Worm (Caenorhabditis elegans) whole organism, L2 larva: ENCODE results near the gene B0244.7.

Source experiments
- C34F6.9 ChIP-seq: fragments of 150-350 bp; optimal IDR thresholded peaks from 2 replicates; lab custom pipeline; 2014; ENCODE audit warnings: missing biosample characterization, missing genetic modification characterization
- F13H6.1 ChIP-seq: sonication (generic microtip); optimal IDR thresholded peaks from 2 replicates; lab custom pipeline; 2016; ENCODE audit warnings: missing genetic modification characterization, missing compliant biosample characterization
- R02D3.7 ChIP-seq: fragments of 150-350 bp; optimal IDR thresholded peaks from 2 replicates; lab custom pipeline; 2014; ENCODE audit warnings: missing biosample characterization, missing genetic modification characterization
- Y55F3AM.14 ChIP-seq: fragments of 200-800 bp; sonication (Bioruptor generic); optimal IDR thresholded peaks from 2 replicates; lab custom pipeline; 2018; ENCODE audit warnings: mild to moderate bottlenecking, missing genetic modification characterization, missing compliant biosample characterization
- ZK546.5 ChIP-seq: sonication (generic microtip); optimal IDR thresholded peaks from 2 replicates; lab custom pipeline; 2017; ENCODE audit warnings: missing biosample characterization, missing genetic modification characterization
- alr-1 ChIP-seq: fragments of 150-350 bp; optimal IDR thresholded peaks from 2 replicates; lab custom pipeline; 2014; ENCODE audit warnings: missing biosample characterization, missing genetic modification characterization
- ama-1 ChIP-seq: fragments of 150-350 bp; optimal IDR thresholded peaks from 2 replicates; lab custom pipeline; 2018; ENCODE audit warnings: inconsistent platforms
- blmp-1 ChIP-seq: sonication (generic microtip); optimal IDR thresholded peaks from 2 replicates; lab custom pipeline; 2017; ENCODE audit warnings: missing genetic modification characterization, mild to moderate bottlenecking, missing compliant biosample characterization, antibody characterized with exemption, moderate library complexity; ENCODE audit not compliant: insufficient read depth
- ceh-16 ChIP-seq: fragments of 150-350 bp; optimal IDR thresholded peaks from 2 replicates; lab custom pipeline; 2014; ENCODE audit warnings: missing biosample characterization, missing genetic modification characterization
- ceh-82 ChIP-seq: fragments of 150-350 bp; optimal IDR thresholded peaks from 2 replicates; lab custom pipeline; 2014; ENCODE audit warnings: missing biosample characterization, missing genetic modification characterization
- crh-2 ChIP-seq: sonication (generic microtip); optimal IDR thresholded peaks from 2 replicates; lab custom pipeline; 2017; ENCODE audit warnings: missing biosample characterization, missing genetic modification characterization
- egl-27 ChIP-seq: sonication (generic microtip); optimal IDR thresholded peaks from 3 replicates; lab custom pipeline; 2017; ENCODE audit warnings: missing biosample characterization, missing genetic modification reagents, missing genetic modification characterization
- elt-1 ChIP-seq: fragments of 150-350 bp; optimal IDR thresholded peaks from 2 replicates; lab custom pipeline; 2014; ENCODE audit warnings: missing biosample characterization, missing genetic modification characterization
- fos-1 ChIP-seq: fragments of 150-350 bp; optimal IDR thresholded peaks from 2 replicates; lab custom pipeline; 2014; ENCODE audit warnings: missing biosample characterization, missing genetic modification characterization
- gmeb-1 ChIP-seq: fragments of 150-350 bp; optimal IDR thresholded peaks from 2 replicates; lab custom pipeline; 2014; ENCODE audit warnings: missing biosample characterization, missing genetic modification characterization
- lin-11 ChIP-seq: fragments of 150-350 bp; sonication (generic microtip); optimal IDR thresholded peaks from 2 replicates; lab custom pipeline; 2014; ENCODE audit warnings: missing biosample characterization, missing genetic modification characterization, inconsistent platforms, mixed read lengths
- lin-13 ChIP-seq: fragments of 150-350 bp; optimal IDR thresholded peaks from 2 replicates; lab custom pipeline; 2014; ENCODE audit warnings: missing biosample characterization, missing genetic modification reagents, missing genetic modification characterization
- lin-39 ChIP-seq: fragments of 150-350 bp; optimal IDR thresholded peaks from 2 replicates; lab custom pipeline; 2014; ENCODE audit warnings: missing biosample characterization, missing genetic modification reagents, missing genetic modification characterization
- lsy-2 ChIP-seq, 2 experiments: fragments of 150-350 bp in 1 of 2; sonication (generic microtip) in 1 of 2; optimal IDR thresholded peaks; 2 replicates each; lab custom pipeline; 2014 to 2017; ENCODE audit warnings: missing biosample characterization in 2 of 2, missing genetic modification characterization in 2 of 2
- mbf-1 ChIP-seq: sonication (generic microtip); optimal IDR thresholded peaks from 2 replicates; lab custom pipeline; 2017; ENCODE audit warnings: missing biosample characterization, missing genetic modification characterization
- mdl-1 ChIP-seq, 2 experiments: fragments of 150-350 bp in 1 of 2; sonication (generic microtip) in 1 of 2; optimal IDR thresholded peaks; 2 replicates each; lab custom pipeline; 2017; ENCODE audit warnings: missing biosample characterization in 2 of 2, missing genetic modification characterization in 2 of 2
- nhr-11 ChIP-seq: fragments of 150-350 bp; optimal IDR thresholded peaks from 2 replicates; lab custom pipeline; 2014; ENCODE audit warnings: missing biosample characterization, missing genetic modification characterization
- nhr-12 ChIP-seq: fragments of 150-350 bp; optimal IDR thresholded peaks from 2 replicates; lab custom pipeline; 2014; ENCODE audit warnings: missing biosample characterization, missing genetic modification characterization
- nhr-129 ChIP-seq: fragments of 150-350 bp; optimal IDR thresholded peaks from 2 replicates; lab custom pipeline; 2014; ENCODE audit warnings: missing biosample characterization, missing genetic modification characterization
- nhr-21 ChIP-seq: fragments of 150-350 bp; optimal IDR thresholded peaks from 2 replicates; lab custom pipeline; 2014; ENCODE audit warnings: missing biosample characterization, missing genetic modification characterization
- nhr-23 ChIP-seq: fragments of 150-350 bp; optimal IDR thresholded peaks from 2 replicates; lab custom pipeline; 2014; ENCODE audit warnings: missing biosample characterization, missing genetic modification reagents, missing genetic modification characterization
- nhr-237 ChIP-seq: fragments of 150-350 bp; optimal IDR thresholded peaks from 2 replicates; lab custom pipeline; 2014; ENCODE audit warnings: missing biosample characterization, missing genetic modification characterization
- nhr-25 ChIP-seq: fragments of 150-350 bp; sonication (generic microtip); optimal IDR thresholded peaks from 3 replicates; lab custom pipeline; 2014; ENCODE audit warnings: missing biosample characterization, missing genetic modification characterization
- nhr-6 ChIP-seq: fragments of 150-350 bp; optimal IDR thresholded peaks from 2 replicates; lab custom pipeline; 2014; ENCODE audit warnings: missing biosample characterization, missing genetic modification characterization
- nhr-77 ChIP-seq: fragments of 150-350 bp; optimal IDR thresholded peaks from 2 replicates; lab custom pipeline; 2014; ENCODE audit warnings: missing biosample characterization, missing genetic modification characterization
- peb-1 ChIP-seq: fragments of 150-350 bp; optimal IDR thresholded peaks from 2 replicates; lab custom pipeline; 2014; ENCODE audit warnings: missing biosample characterization, missing genetic modification characterization
- sem-4 ChIP-seq: fragments of 150-350 bp; optimal IDR thresholded peaks from 2 replicates; lab custom pipeline; 2014; ENCODE audit warnings: missing biosample characterization, missing genetic modification reagents, missing genetic modification characterization
- skn-1 ChIP-seq: sonication (generic microtip); optimal IDR thresholded peaks from 2 replicates; lab custom pipeline; 2017; ENCODE audit warnings: missing biosample characterization, missing genetic modification characterization
- sma-3 ChIP-seq: sonication (generic microtip); optimal IDR thresholded peaks from 2 replicates; lab custom pipeline; 2016; ENCODE audit warnings: missing genetic modification reagents, missing genetic modification characterization, missing compliant biosample characterization
- sma-9 ChIP-seq, 2 experiments: fragments of 150-350 bp in 1 of 2; sonication (generic microtip) in 1 of 2; optimal IDR thresholded peaks; 2 replicates each; lab custom pipeline; 2014 to 2016; ENCODE audit warnings: missing genetic modification characterization in 2 of 2, mild to moderate bottlenecking in 1 of 2, missing biosample characterization in 1 of 2, missing compliant biosample characterization in 1 of 2, missing genetic modification reagents in 1 of 2, moderate library complexity in 1 of 2
- snpc-4 ChIP-seq: fragments of 150-350 bp; optimal IDR thresholded peaks from 2 replicates; lab custom pipeline; 2014; ENCODE audit warnings: missing biosample characterization, missing genetic modification characterization
- unc-55 ChIP-seq: fragments of 150-350 bp; sonication (generic microtip); optimal IDR thresholded peaks from 3 replicates; lab custom pipeline; 2014; ENCODE audit warnings: missing biosample characterization, missing genetic modification reagents, missing genetic modification characterization
- zag-1 ChIP-seq: fragments of 150-350 bp; optimal IDR thresholded peaks from 2 replicates; lab custom pipeline; 2014; ENCODE audit warnings: missing biosample characterization, missing genetic modification characterization
- ztf-4 ChIP-seq: fragments of 150-350 bp; optimal IDR thresholded peaks from 2 replicates; lab custom pipeline; 2014; ENCODE audit warnings: missing biosample characterization, missing genetic modification characterization

The B0244.7 gene

DNA sequence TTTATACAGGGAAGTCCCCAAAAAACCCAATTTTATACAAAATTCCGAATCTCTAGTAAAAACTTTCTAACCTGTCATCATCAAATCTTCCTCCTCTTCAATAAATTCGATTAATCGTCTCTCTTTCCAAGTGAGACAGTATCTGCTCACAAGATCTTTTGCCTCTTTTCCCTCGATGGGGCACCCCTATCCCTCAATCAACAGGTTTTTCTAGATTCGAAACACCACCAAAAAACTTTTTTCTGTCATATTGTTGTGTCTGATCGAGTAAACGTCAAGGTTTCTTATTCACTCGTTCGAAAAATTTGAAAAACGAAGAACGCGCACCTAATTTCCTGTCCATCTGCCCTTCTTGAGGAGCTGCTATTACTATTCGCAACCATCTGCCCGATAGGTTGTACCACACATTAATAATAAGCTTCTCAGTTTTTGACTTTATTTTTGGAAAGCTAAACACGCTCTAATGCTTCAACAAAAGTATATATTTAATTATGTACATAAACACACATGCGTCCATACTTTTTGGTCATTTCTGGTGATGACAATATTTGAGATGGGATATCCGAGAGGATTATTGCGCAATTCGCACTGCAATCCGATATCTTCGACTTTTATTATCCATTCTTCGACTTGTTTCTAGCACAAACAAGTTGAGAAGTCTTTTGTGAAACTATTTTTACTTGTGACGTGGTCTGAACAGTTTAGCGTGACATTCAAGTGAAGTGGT is 12.0 kb upstream of the B0244.7 start:
- no peak for TF ChIP-seq unc-55
- TF ChIP-seq ceh-16, result peak; percentile 80

DNA sequence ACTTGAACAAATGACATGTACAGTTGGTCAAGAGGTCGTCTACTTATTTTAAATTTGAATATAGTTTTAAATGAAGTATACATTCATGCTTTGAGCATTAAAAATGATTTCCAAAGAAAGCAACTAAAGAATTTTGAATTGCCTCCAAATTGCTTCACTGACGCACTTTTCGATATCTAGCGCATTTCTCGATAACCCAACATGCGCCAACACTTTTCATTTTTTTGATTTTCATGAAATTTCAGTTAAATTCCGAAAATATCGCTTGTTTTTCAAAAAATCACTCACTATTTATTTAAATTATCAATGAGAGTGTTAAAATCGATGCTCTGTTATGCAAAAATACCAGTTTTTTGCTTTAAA is 11.5 kb upstream of the B0244.7 start:
- TF ChIP-seq lsy-2 (tag; optimal IDR thresholded peaks at IDR 0.05; lab: Kevin White, UChicago) (peak; percentile 8 to 18), lin-39 (no peak), F13H6.1 (tag; lab: Kevin White, UChicago) (no peak), gmeb-1 (tag; lab: Kevin White, UChicago) (peak; percentile 35)

- TF ChIP-seq ceh-16 (no peak), sma-9 (GFP tag; optimal IDR thresholded peaks at IDR 0.05; lab: Kevin White, UChicago) (peak; percentile 2), sma-9 (tag; optimal IDR thresholded peaks at IDR 0.05; lab: Kevin White, UChicago) (no peak)
Measured at ce11 chrIII:5720266-5721019, 10.9 kb upstream of the B0244.7 start.

ce11 chrIII:5721488-5721887 is 9.8 kb upstream of the B0244.7 start:
- TF ChIP-seq snpc-4, result no peak
- no peak for TF ChIP-seq nhr-11 (tag; lab: Kevin White, UChicago)
- no peak for TF ChIP-seq nhr-77 (tag; lab: Kevin White, UChicago)
- no peak for TF ChIP-seq gmeb-1 (tag; lab: Kevin White, UChicago)
- no peak for TF ChIP-seq peb-1 (tag; lab: Kevin White, UChicago)
- TF ChIP-seq lsy-2 (tag; optimal IDR thresholded peaks at IDR 0.05; lab: Kevin White, UChicago), result no peak
- TF ChIP-seq egl-27 (tag; lab: Kevin White, UChicago), result no peak
- no peak for TF ChIP-seq zag-1 (tag; lab: Kevin White, UChicago)
- no peak for TF ChIP-seq elt-1 (tag; lab: Kevin White, UChicago)
- TF ChIP-seq ceh-82, result no peak
- TF ChIP-seq nhr-12 (tag; lab: Kevin White, UChicago), result no peak
- no peak for TF ChIP-seq C34F6.9
- no peak for TF ChIP-seq sem-4 (tag; lab: Kevin White, UChicago)
- TF ChIP-seq sma-3 (GFP tag; lab: Kevin White, UChicago), result no peak
- TF ChIP-seq nhr-23 (tag; lab: Kevin White, UChicago), result no peak
- no peak for TF ChIP-seq nhr-129 (tag; lab: Kevin White, UChicago)
- TF ChIP-seq unc-55, result no peak

- TF ChIP-seq fos-1 (tag; lab: Kevin White, UChicago) (peak; percentile 87), lsy-2 (tag; optimal IDR thresholded peaks at IDR 0.05; lab: Kevin White, UChicago) (peak; percentile 34 to 80), snpc-4 (no peak), sma-9 (GFP tag; optimal IDR thresholded peaks at IDR 0.05; lab: Kevin White, UChicago) (peak; percentile 93), sma-9 (tag; optimal IDR thresholded peaks at IDR 0.05; lab: Kevin White, UChicago) (no peak), F13H6.1 (tag; lab: Kevin White, UChicago) (peak; percentile 71), mdl-1 (tag; optimal IDR thresholded peaks at IDR 0.05; lab: Kevin White, UChicago) (no peak), unc-55 (peak; percentile 61), lin-13 (GFP tag; lab: Kevin White, UChicago) (peak; percentile 52), R02D3.7 (tag; lab: Kevin White, UChicago) (peak; percentile 17), ama-1 (lab: Kevin White, UChicago) (no peak), mbf-1 (tag; lab: Kevin White, UChicago) (no peak), C34F6.9 (peak; percentile 68), blmp-1 (tag; lab: Kevin White, UChicago) (peak; percentile 28), ztf-4 (tag; lab: Kevin White, UChicago) (peak; percentile 59), lin-11 (peak; percentile 27), nhr-11 (tag; lab: Kevin White, UChicago) (no peak), ceh-16 (no peak), zag-1 (tag; lab: Kevin White, UChicago) (no peak), sem-4 (tag; lab: Kevin White, UChicago) (peak; percentile 74), elt-1 (tag; lab: Kevin White, UChicago) (no peak), skn-1 (peak; percentile 18), nhr-21 (tag; lab: Kevin White, UChicago) (peak; percentile 31), nhr-237 (tag; lab: Kevin White, UChicago) (no peak), gmeb-1 (tag; lab: Kevin White, UChicago) (peak; percentile 90), Y55F3AM.14 (no peak), nhr-25 (tag; lab: Kevin White, UChicago) (peak; percentile 24), crh-2 (peak; percentile 66), sma-3 (GFP tag; lab: Kevin White, UChicago) (peak; percentile 84), alr-1 (tag; lab: Kevin White, UChicago) (no peak), nhr-6 (no peak), ZK546.5 (tag; lab: Kevin White, UChicago) (no peak), nhr-129 (tag; lab: Kevin White, UChicago) (peak; percentile 15)
Measured at ce11 chrIII:5721888-5722287, 9.4 kb upstream of the B0244.7 start.
